Worm (Caenorhabditis elegans) whole organism, young adult: ENCODE results near the gene gba-1.

Experiments
- B0019.2 ChIP-seq: fragments of 200-800 bp; sonication (Bioruptor generic); conservative IDR thresholded peaks from 2 replicates; pipeline ENCODE4 v1.3.6; 2022; ENCODE audit warnings: missing genetic modification reagents, missing genetic modification characterization, missing compliant biosample characterization
- B0261.1 ChIP-seq: sonication (generic microtip); optimal IDR thresholded peaks from 2 replicates; lab custom pipeline; 2016; ENCODE audit warnings: mild to moderate bottlenecking, missing genetic modification characterization, moderate library complexity, missing compliant biosample characterization
- D2030.7 ChIP-seq: fragments of 200-800 bp; sonication (Bioruptor generic); IDR thresholded peaks from 2 replicates; pipeline ENCODE4 v1.3.6; 2022; ENCODE audit warnings: missing genetic modification reagents, missing genetic modification characterization, missing compliant biosample characterization
- F10E7.11 ChIP-seq: sonication (generic microtip); optimal IDR thresholded peaks from 2 replicates; lab custom pipeline; 2017; ENCODE audit warnings: mild to moderate bottlenecking, missing genetic modification characterization, moderate library complexity, missing compliant biosample characterization
- F37B4.10 ChIP-seq: fragments of 200-800 bp; sonication (Bioruptor generic); IDR thresholded peaks from 2 replicates; pipeline ENCODE4 v1.3.6; 2022; ENCODE audit warnings: missing genetic modification characterization, missing compliant biosample characterization
- T07F8.4 ChIP-seq: sonication (generic microtip); optimal IDR thresholded peaks from 2 replicates; lab custom pipeline; 2016; ENCODE audit warnings: mild to moderate bottlenecking, missing genetic modification characterization, moderate library complexity, missing compliant biosample characterization
- Y56A3A.18 ChIP-seq: fragments of 200-800 bp; sonication (Bioruptor generic); IDR thresholded peaks from 2 replicates; pipeline ENCODE4 v1.3.6; 2022; ENCODE audit warnings: missing genetic modification reagents, missing genetic modification characterization, missing compliant biosample characterization
- Y67H2A.10 ChIP-seq: fragments of 200-800 bp; sonication (Bioruptor generic); conservative IDR thresholded peaks from 2 replicates; pipeline ENCODE4 v1.3.6; 2022; ENCODE audit warnings: missing genetic modification reagents, missing genetic modification characterization, missing compliant biosample characterization
- Y95B8A.8 ChIP-seq: fragments of 200-800 bp; sonication (Bioruptor generic); IDR thresholded peaks from 2 replicates; pipeline ENCODE4 v1.3.6; 2022; ENCODE audit warnings: missing genetic modification reagents, missing genetic modification characterization, missing compliant biosample characterization
- ama-1 ChIP-seq, 3 experiments: fragments of 150-350 bp in 1 of 3; sonication (generic microtip) in 2 of 3; optimal IDR thresholded peaks; 2 replicates each; lab custom pipeline; 2014 to 2018; ENCODE audit warnings: missing biosample characterization in 2 of 3, missing genetic modification characterization in 2 of 3, missing genetic modification reagents in 2 of 3
- aptf-3 ChIP-seq: fragments of 200-800 bp; sonication (Bioruptor generic); IDR thresholded peaks from 2 replicates; pipeline ENCODE4 v1.3.6; 2022; ENCODE audit warnings: missing genetic modification characterization, missing compliant biosample characterization
- atf-7 ChIP-seq: sonication (generic microtip); optimal IDR thresholded peaks from 2 replicates; lab custom pipeline; 2017; ENCODE audit warnings: mild to moderate bottlenecking, missing genetic modification characterization, missing compliant biosample characterization
- attf-5 ChIP-seq: fragments of 200-800 bp; sonication (Bioruptor generic); optimal IDR thresholded peaks from 2 replicates; lab custom pipeline; 2018; ENCODE audit warnings: mild to moderate bottlenecking, missing genetic modification characterization, missing compliant biosample characterization
- bed-1 ChIP-seq: fragments of 200-800 bp; sonication (Bioruptor generic); IDR thresholded peaks from 2 replicates; pipeline ENCODE4 v1.3.6; 2022; ENCODE audit warnings: missing genetic modification reagents, missing genetic modification characterization, missing compliant biosample characterization
- ccch-3 ChIP-seq: fragments of 200-800 bp; sonication (Bioruptor generic); optimal IDR thresholded peaks from 2 replicates; lab custom pipeline; 2018; ENCODE audit warnings: mild to moderate bottlenecking, missing genetic modification characterization, missing compliant biosample characterization
- ceh-40 ChIP-seq: fragments of 200-800 bp; sonication (Bioruptor generic); IDR thresholded peaks from 2 replicates; pipeline ENCODE4 v1.3.6; 2022; ENCODE audit warnings: missing genetic modification characterization, missing compliant biosample characterization
- dpff-1 ChIP-seq: sonication (generic microtip); optimal IDR thresholded peaks from 2 replicates; lab custom pipeline; 2017; ENCODE audit warnings: mild to moderate bottlenecking, missing genetic modification characterization, missing compliant biosample characterization
- dpl-1 ChIP-seq: fragments of 150-350 bp; optimal IDR thresholded peaks from 2 replicates; lab custom pipeline; 2014; ENCODE audit warnings: missing biosample characterization, missing genetic modification reagents, missing genetic modification characterization
- egl-18 ChIP-seq: fragments of 200-800 bp; sonication (Bioruptor generic); IDR thresholded peaks from 2 replicates; pipeline ENCODE4 v1.3.6; 2022; ENCODE audit warnings: missing genetic modification reagents, missing genetic modification characterization, missing compliant biosample characterization
- ets-4 ChIP-seq: fragments of 200-800 bp; sonication (Bioruptor generic); optimal IDR thresholded peaks from 2 replicates; lab custom pipeline; 2018; ENCODE audit warnings: mild to moderate bottlenecking, missing genetic modification characterization, missing compliant biosample characterization
- him-1 ChIP-seq: sonication (generic microtip); optimal IDR thresholded peaks from 2 replicates; lab custom pipeline; 2016; ENCODE audit warnings: missing genotype, missing genetic modification reagents, missing genetic modification characterization, missing compliant biosample characterization
- hlh-12 ChIP-seq: sonication (generic microtip); optimal IDR thresholded peaks from 2 replicates; lab custom pipeline; 2016; ENCODE audit warnings: missing genetic modification characterization, missing compliant biosample characterization
- hmg-1.2 ChIP-seq: fragments of 200-800 bp; sonication (Bioruptor generic); IDR thresholded peaks from 2 replicates; pipeline ENCODE4 v1.3.6; 2022; ENCODE audit warnings: missing genetic modification reagents, missing genetic modification characterization, missing compliant biosample characterization
- lin-35 ChIP-seq, 3 experiments: fragments of 150-350 bp in 2 of 3; sonication (generic microtip) in 1 of 3; optimal IDR thresholded peaks; 2 replicates each; lab custom pipeline; 2014 to 2018; ENCODE audit warnings: missing biosample characterization in 3 of 3, missing genetic modification characterization in 3 of 3, missing genetic modification reagents in 3 of 3
- lir-1 ChIP-seq: fragments of 200-800 bp; sonication (Bioruptor generic); conservative IDR thresholded peaks from 2 replicates; pipeline ENCODE4 v1.3.6; 2022; ENCODE audit warnings: missing genetic modification reagents, missing genetic modification characterization, missing compliant biosample characterization
- lsy-27 ChIP-seq: sonication (generic microtip); optimal IDR thresholded peaks from 2 replicates; lab custom pipeline; 2017; ENCODE audit warnings: missing genetic modification characterization, mild to moderate bottlenecking, missing compliant biosample characterization, antibody characterized with exemption, missing genotype, borderline replicate concordance; ENCODE audit not compliant: insufficient read depth
- mcd-1 ChIP-seq: fragments of 200-800 bp; sonication (Bioruptor generic); IDR thresholded peaks from 2 replicates; pipeline ENCODE4 v1.3.6; 2022; ENCODE audit warnings: missing genetic modification reagents, missing genetic modification characterization, missing compliant biosample characterization
- mes-4 ChIP-seq: sonication (generic microtip); optimal IDR thresholded peaks from 2 replicates; lab custom pipeline; 2016; ENCODE audit warnings: missing genotype, missing genetic modification characterization, missing compliant biosample characterization
- mxl-1 ChIP-seq: sonication (generic microtip); optimal IDR thresholded peaks from 2 replicates; lab custom pipeline; 2016; ENCODE audit warnings: missing genetic modification characterization, missing compliant biosample characterization
- nfya-1 ChIP-seq: sonication (generic microtip); optimal IDR thresholded peaks from 2 replicates; lab custom pipeline; 2017; ENCODE audit warnings: antibody characterized with exemption, missing compliant biosample characterization, missing genetic modification characterization, borderline replicate concordance; ENCODE audit not compliant: insufficient read depth
- nfya-2 ChIP-seq: fragments of 200-800 bp; sonication (Bioruptor generic); IDR thresholded peaks from 2 replicates; pipeline ENCODE4 v1.3.6; 2022; ENCODE audit warnings: missing genetic modification reagents, missing genetic modification characterization, missing compliant biosample characterization
- nhr-80 ChIP-seq: sonication (generic microtip); optimal IDR thresholded peaks from 2 replicates; lab custom pipeline; 2016; ENCODE audit warnings: missing genetic modification characterization, missing compliant biosample characterization
- snpc-1.1 ChIP-seq: sonication (generic microtip); optimal IDR thresholded peaks from 2 replicates; lab custom pipeline; 2017; ENCODE audit warnings: missing genetic modification characterization, mild to moderate bottlenecking, missing compliant biosample characterization, antibody characterized with exemption, moderate library complexity, missing genotype, missing genetic modification reagents; ENCODE audit not compliant: insufficient read depth
- snpc-1.3 ChIP-seq: sonication (generic microtip); optimal IDR thresholded peaks from 2 replicates; lab custom pipeline; 2017; ENCODE audit warnings: missing genetic modification characterization, mild to moderate bottlenecking, missing compliant biosample characterization, antibody characterized with exemption, moderate library complexity, missing genotype, missing genetic modification reagents; ENCODE audit not compliant: insufficient read depth
- snpc-4 ChIP-seq, 5 experiments: fragments of 150-350 bp in 1 of 5; sonication (generic microtip) in 4 of 5; optimal IDR thresholded peaks; 2 replicates each; lab custom pipeline; 2014 to 2018; ENCODE audit warnings: missing genetic modification characterization in 5 of 5, missing biosample characterization in 3 of 5, antibody characterized with exemption in 2 of 5, mild to moderate bottlenecking in 2 of 5, missing compliant biosample characterization in 2 of 5, missing genotype in 2 of 5, moderate library complexity in 2 of 5, missing genetic modification reagents in 1 of 5
- tlf-1 ChIP-seq: fragments of 200-800 bp; sonication (Bioruptor generic); optimal IDR thresholded peaks from 2 replicates; lab custom pipeline; 2018; ENCODE audit warnings: mild to moderate bottlenecking, missing genetic modification characterization, missing compliant biosample characterization
- unc-130 ChIP-seq: sonication (generic microtip); optimal IDR thresholded peaks from 2 replicates; lab custom pipeline; 2016; ENCODE audit warnings: missing genetic modification reagents, missing genetic modification characterization, missing compliant biosample characterization
- unc-62 ChIP-seq: fragments of 150-350 bp; optimal IDR thresholded peaks from 2 replicates; lab custom pipeline; 2014; ENCODE audit warnings: missing biosample characterization, missing genetic modification reagents, missing genetic modification characterization
- xnd-1 ChIP-seq: sonication (generic microtip); optimal IDR thresholded peaks from 2 replicates; lab custom pipeline; 2016; ENCODE audit warnings: missing genotype, missing genetic modification reagents, missing genetic modification characterization, missing compliant biosample characterization
- zfh-2 ChIP-seq: fragments of 200-800 bp; sonication (Bioruptor generic); conservative IDR thresholded peaks from 2 replicates; pipeline ENCODE4 v1.3.6; 2022; ENCODE audit warnings: missing genetic modification reagents, missing genetic modification characterization, missing compliant biosample characterization
- ztf-3 ChIP-seq: fragments of 200-800 bp; sonication (Bioruptor generic); optimal IDR thresholded peaks from 2 replicates; lab custom pipeline; 2018; ENCODE audit warnings: mild to moderate bottlenecking, missing genetic modification characterization, missing compliant biosample characterization

Gene gba-1

DNA sequence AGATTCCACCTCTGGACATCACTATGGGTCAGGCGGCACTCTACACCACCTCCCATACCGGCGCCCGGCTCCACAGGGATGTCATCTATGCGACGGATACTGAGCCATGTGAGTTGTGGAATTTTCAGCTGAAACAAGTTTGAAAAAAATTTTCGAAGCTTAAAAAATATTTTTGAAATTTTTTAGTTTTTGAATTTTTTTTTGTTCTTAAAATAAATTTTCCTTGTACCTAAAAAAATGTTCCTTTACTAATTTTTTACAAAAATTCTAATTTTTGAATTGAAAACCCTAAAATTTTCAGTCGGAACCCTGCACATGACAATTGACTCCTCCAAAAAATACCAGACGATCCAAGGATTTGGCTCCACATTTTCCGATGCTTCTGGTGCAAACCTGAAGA lies 1.2 kb downstream of the gba-1 start:
- TF ChIP-seq D2030.7 (no peak), zfh-2 (GFP tag; lab: Robert Waterston, UW) (no peak), snpc-4 (GFP tag; optimal IDR thresholded peaks at IDR 0.05; lab: Kevin White, UChicago) (no peak), snpc-4 (tag; optimal IDR thresholded peaks at IDR 0.05; lab: Kevin White, UChicago) (no peak), snpc-1.3 (no peak)

- TF ChIP-seq nhr-80 (tag; lab: Kevin White, UChicago) (peak; percentile 50), ccch-3 (no peak)
- TF ChIP-seq, all 124 proteins: peak for 1
These were observed 9.8 kb downstream of the gba-1 start, which contains the start of gene gba-2 for ce11 chrII:2186329-2186728. gba-2 (minus strand) TSS chrII:2186434.

ce11 chrII:2186730-2187129 lies 10.2 kb downstream of the gba-1 start:
- TF ChIP-seq ceh-40 (GFP tag; lab: Robert Waterston, UW) (no peak), egl-18 (no peak), ama-1 (optimal IDR thresholded peaks at IDR 0.05; lab: Kevin White, UChicago) (no peak), ama-1 (GFP tag; optimal IDR thresholded peaks at IDR 0.05; lab: Kevin White, UChicago) (no peak), F10E7.11 (tag; lab: Kevin White, UChicago) (no peak), Y95B8A.8 (GFP tag; lab: Robert Waterston, UW) (no peak), F37B4.10 (no peak), T07F8.4 (tag; lab: Kevin White, UChicago) (no peak), unc-130 (GFP tag; lab: Kevin White, UChicago) (no peak), xnd-1 (tag; lab: Kevin White, UChicago) (no peak), ets-4 (GFP tag; lab: Kevin White, UChicago) (no peak), him-1 (tag; lab: Kevin White, UChicago) (no peak), Y56A3A.18 (GFP tag; lab: Robert Waterston, UW) (no peak), snpc-4 (GFP tag; optimal IDR thresholded peaks at IDR 0.05; lab: Kevin White, UChicago) (no peak), snpc-4 (tag; optimal IDR thresholded peaks at IDR 0.05; lab: Kevin White, UChicago) (no peak), B0261.1 (tag; lab: Kevin White, UChicago) (no peak), mcd-1 (GFP tag; lab: Robert Waterston, UW) (no peak), snpc-1.3 (no peak)

DNA sequence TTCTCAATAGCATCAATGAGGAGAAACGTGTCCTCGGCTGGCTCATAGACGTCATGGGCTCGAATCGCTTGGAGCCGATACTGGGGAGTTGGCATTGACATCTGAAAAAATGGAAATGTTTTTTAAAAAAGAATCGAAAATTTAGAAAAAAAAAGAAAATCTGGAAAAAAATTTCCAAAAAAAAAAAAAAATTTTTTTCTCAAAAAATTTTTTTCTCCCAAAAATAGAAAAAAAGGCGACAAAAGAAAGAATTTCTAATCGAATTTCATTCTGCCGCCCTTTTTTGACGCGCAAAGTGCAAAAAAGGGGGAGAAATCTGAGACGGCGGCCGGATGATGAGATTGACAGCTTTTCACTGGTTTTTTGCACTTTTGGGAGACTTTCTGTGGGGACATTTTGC lies 12.8 kb downstream of the gba-1 start, which contains the start of gene mtq-2:
mtq-2 (minus strand) TSS at position 101 of the 400 bp plus-strand sequence.
- TF ChIP-seq ztf-3 (GFP tag; lab: Kevin White, UChicago) (no peak), mxl-1 (no peak), bed-1 (GFP tag; lab: Robert Waterston, UW) (no peak), nfya-2 (GFP tag; lab: Robert Waterston, UW) (no peak), tlf-1 (no peak), ama-1 (optimal IDR thresholded peaks at IDR 0.05; lab: Kevin White, UChicago) (no peak), ama-1 (GFP tag; optimal IDR thresholded peaks at IDR 0.05; lab: Kevin White, UChicago) (no peak), dpl-1 (GFP tag; lab: Kevin White, UChicago) (no peak), mes-4 (tag; lab: Kevin White, UChicago) (no peak), F10E7.11 (tag; lab: Kevin White, UChicago) (no peak)
- TF ChIP-seq, all 124 proteins: peak for 0

- TF ChIP-seq snpc-1.1 (tag; lab: Kevin White, UChicago): no peak
- TF ChIP-seq lir-1: no peak
- TF ChIP-seq unc-62 (GFP tag; lab: Kevin White, UChicago): no peak
- TF ChIP-seq hmg-1.2: no peak
- no peak for TF ChIP-seq atf-7
- no peak for TF ChIP-seq B0019.2 (GFP tag; lab: Robert Waterston, UW)
- TF ChIP-seq dpff-1 (tag; lab: Kevin White, UChicago): no peak
- no peak for TF ChIP-seq nfya-1 (tag; lab: Kevin White, UChicago)
- no peak for TF ChIP-seq lsy-27
- TF ChIP-seq attf-5 (GFP tag; lab: Kevin White, UChicago): no peak
- TF ChIP-seq hlh-12: no peak
- TF ChIP-seq aptf-3 (GFP tag; lab: Robert Waterston, UW): no peak
- TF ChIP-seq xnd-1 (tag; lab: Kevin White, UChicago): no peak
- no peak for TF ChIP-seq lin-35 (GFP tag; optimal IDR thresholded peaks at IDR 0.05; lab: Kevin White, UChicago)
- TF ChIP-seq Y67H2A.10 (GFP tag; lab: Robert Waterston, UW): no peak
These were observed 14.0 kb downstream of the gba-1 start for ce11 chrII:2190522-2190921.
